Worm (Caenorhabditis elegans): ENCODE measurements around the gene T13F3.6.

T13F3.6 gene

DNA sequence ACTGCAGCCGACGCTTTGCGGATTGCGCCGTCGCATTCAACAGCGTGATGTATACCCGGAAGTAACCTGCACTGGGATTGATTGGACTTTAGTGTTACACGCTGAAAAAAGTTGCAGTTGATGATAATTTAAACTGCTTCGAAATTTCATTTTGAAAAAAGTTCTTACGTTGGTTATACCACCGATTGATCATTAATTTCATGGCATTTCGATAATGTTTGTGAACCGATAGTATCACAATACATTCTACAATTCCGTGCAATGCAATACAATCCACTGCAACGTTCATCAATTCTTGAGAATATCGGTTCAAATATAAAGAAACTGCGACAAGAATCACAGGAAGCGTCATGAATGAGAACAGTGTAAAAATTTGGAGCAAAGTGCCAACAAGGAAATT is 35.9 kb downstream of the T13F3.6 start, which contains the start of gene F21H7.3:
F21H7.3 (minus strand) TSS at position 101 of the 400 bp plus-strand sequence.
- TF ChIP-seq ref-1 (GFP tag; conservative IDR thresholded peaks at IDR 0.05) (no peak), med-1 (GFP tag; optimal IDR thresholded peaks at IDR 0.05; ENCODE audit: insufficient read depth) (no peak), ztf-23 (GFP tag; IDR thresholded peaks at IDR 0.05) (no peak), flt-1 (GFP tag; IDR thresholded peaks at IDR 0.05) (no peak), T22C8.4 (GFP tag; IDR thresholded peaks at IDR 0.05) (no peak), cog-1 (tag; optimal IDR thresholded peaks at IDR 0.05) (no peak), tab-1 (GFP tag; IDR thresholded peaks at IDR 0.05) (no peak), klf-2 (GFP tag; conservative IDR thresholded peaks at IDR 0.05) (no peak), ztf-29 (GFP tag; IDR thresholded peaks at IDR 0.05) (no peak)

DNA sequence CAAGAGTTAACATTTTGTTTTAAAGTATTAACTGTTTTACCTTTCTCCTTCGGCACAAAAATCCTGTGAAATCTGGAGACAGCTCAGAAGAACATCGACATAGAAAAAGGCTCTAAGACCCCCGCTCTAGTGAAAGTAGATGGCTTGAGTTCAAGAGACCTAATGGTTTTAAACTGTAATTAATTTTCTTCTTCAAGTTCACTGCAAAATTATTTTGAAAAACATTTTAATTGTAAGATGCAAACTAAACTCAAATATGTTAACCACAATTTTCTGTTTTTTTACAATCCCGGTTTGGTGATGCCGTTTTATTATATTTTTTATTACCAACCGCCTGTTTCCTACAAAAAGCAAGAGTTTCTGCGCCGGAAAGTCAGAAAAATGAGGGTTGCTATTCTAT is 37.4 kb downstream of the T13F3.6 start, which contains the start of gene clec-233:
clec-233 (plus strand) TSS at position 301 of the 400 bp plus-strand sequence.
- TF ChIP-seq med-1 (GFP tag; optimal IDR thresholded peaks at IDR 0.05; ENCODE audit: insufficient read depth): no peak
- TF ChIP-seq tab-1 (GFP tag; IDR thresholded peaks at IDR 0.05): no peak
- TF ChIP-seq flt-1 (GFP tag; IDR thresholded peaks at IDR 0.05): no peak
- no peak for TF ChIP-seq cog-1 (tag; optimal IDR thresholded peaks at IDR 0.05)
- TF ChIP-seq T22C8.4 (GFP tag; IDR thresholded peaks at IDR 0.05): no peak
- TF ChIP-seq ztf-23 (GFP tag; IDR thresholded peaks at IDR 0.05): no peak
- TF ChIP-seq klf-2 (GFP tag; conservative IDR thresholded peaks at IDR 0.05): no peak
- no peak for TF ChIP-seq ref-1 (GFP tag; conservative IDR thresholded peaks at IDR 0.05)
- TF ChIP-seq ztf-29 (GFP tag; IDR thresholded peaks at IDR 0.05): no peak

DNA sequence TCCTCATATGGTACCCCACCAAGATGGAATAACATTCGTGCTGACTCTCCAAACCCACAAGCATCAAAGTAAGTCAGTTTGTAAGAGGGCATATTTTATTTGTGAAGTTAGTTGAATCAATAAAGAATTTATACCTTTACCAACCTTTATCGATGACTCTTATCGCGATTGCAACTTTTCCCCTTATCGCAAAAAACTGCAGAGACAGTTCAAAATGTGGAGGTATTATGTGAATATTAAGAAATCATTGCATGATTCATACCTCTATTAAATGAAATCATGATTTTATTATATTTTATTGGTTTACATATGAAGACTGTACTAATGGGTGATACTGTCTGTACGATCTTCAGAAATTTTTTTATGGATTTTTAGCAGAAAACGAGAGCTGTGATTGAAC is 38.8 kb downstream of the T13F3.6 start, which contains the start of gene gst-22:
gst-22 (minus strand) TSS at position 103 of the 400 bp plus-strand sequence.
- no peak for TF ChIP-seq ztf-23 (GFP tag; IDR thresholded peaks at IDR 0.05)
- no peak for TF ChIP-seq med-1 (GFP tag; optimal IDR thresholded peaks at IDR 0.05; ENCODE audit: insufficient read depth)

DNA sequence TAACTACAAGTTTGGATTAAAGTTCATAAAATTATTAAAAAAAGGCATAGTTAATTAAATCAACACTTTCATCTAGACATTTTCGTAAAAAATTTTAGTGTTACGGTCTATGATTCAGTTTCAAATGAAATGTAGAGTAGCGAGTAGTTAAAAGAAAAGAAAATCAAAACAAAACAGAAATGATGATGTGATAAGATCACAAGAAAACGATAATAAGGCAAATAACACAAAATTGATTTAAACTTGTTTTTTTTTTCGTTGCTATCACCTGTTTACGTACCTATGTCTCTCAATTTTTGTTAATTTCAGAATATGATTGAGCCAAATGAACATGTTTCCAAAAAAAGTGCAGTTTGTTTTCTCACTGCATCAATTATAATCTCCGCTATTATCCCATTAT is 41.1 kb downstream of the T13F3.6 start, which contains the start of the genes F21H7.2 and F21H7.12:
F21H7.2 (minus strand) TSS at position 101 of the 400 bp plus-strand sequence.
F21H7.12 (plus strand) TSS at position 270 of the 400 bp plus-strand sequence.
- TF ChIP-seq ztf-29 (GFP tag; IDR thresholded peaks at IDR 0.05) (no peak), ztf-23 (GFP tag; IDR thresholded peaks at IDR 0.05) (no peak), flt-1 (GFP tag; IDR thresholded peaks at IDR 0.05) (no peak), T22C8.4 (GFP tag; IDR thresholded peaks at IDR 0.05) (no peak), tab-1 (GFP tag; IDR thresholded peaks at IDR 0.05) (no peak), cog-1 (tag; optimal IDR thresholded peaks at IDR 0.05) (no peak), ref-1 (GFP tag; conservative IDR thresholded peaks at IDR 0.05) (no peak), med-1 (GFP tag; optimal IDR thresholded peaks at IDR 0.05; ENCODE audit: insufficient read depth) (no peak), klf-2 (GFP tag; conservative IDR thresholded peaks at IDR 0.05) (no peak)

DNA sequence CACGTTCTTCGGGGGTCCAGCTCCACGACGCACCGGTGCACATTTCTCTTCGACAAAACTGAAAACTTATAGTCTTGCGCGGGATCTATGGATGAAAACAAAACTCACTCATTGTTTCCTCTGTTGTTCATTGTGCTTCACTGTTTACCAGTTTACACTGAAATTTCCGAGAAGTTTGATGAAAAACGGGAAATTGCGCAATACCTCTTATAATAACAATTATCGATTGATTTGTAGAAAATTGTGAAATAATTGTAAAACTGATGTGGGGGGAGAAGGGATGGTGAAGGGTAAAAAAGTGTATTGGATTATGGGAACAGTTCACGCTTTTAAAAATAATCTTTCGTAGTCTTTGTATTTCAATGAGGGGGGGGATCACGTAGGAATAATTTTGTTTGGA is 41.6 kb downstream of the T13F3.6 start:
- TF ChIP-seq ztf-23 (GFP tag; IDR thresholded peaks at IDR 0.05): no peak
- no peak for TF ChIP-seq ztf-29 (GFP tag; IDR thresholded peaks at IDR 0.05)
- TF ChIP-seq med-1 (GFP tag; optimal IDR thresholded peaks at IDR 0.05; ENCODE audit: insufficient read depth): no peak
- TF ChIP-seq T22C8.4 (GFP tag; IDR thresholded peaks at IDR 0.05): no peak
- no peak for TF ChIP-seq klf-2 (GFP tag; conservative IDR thresholded peaks at IDR 0.05)
- no peak for TF ChIP-seq ref-1 (GFP tag; conservative IDR thresholded peaks at IDR 0.05)
- no peak for TF ChIP-seq tab-1 (GFP tag; IDR thresholded peaks at IDR 0.05)
- TF ChIP-seq cog-1 (tag; optimal IDR thresholded peaks at IDR 0.05): no peak
- no peak for TF ChIP-seq flt-1 (GFP tag; IDR thresholded peaks at IDR 0.05)

DNA sequence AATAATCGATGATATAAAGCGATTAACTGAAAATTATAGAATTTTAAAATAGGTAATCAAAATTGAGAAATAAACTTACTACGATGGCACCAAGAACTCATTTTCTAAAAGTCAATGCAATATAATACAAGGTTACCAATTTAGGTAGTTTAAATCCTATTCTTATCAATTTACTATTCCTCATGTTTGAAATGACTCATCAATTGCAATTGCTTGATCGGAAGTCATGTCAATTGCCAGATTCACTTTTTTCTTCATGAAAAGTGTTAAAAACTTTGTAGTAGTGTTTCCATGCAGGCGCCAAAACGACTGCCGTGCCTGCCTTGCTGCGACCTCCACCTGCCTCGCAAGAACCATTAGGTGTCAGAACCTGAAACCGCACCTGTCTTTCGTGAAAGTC is 44.4 kb downstream of the T13F3.6 start, which contains the start of gene F11A5.13:
F11A5.13 (minus strand) TSS at position 101 of the 400 bp plus-strand sequence.
- TF ChIP-seq med-1 (GFP tag; optimal IDR thresholded peaks at IDR 0.05; ENCODE audit: insufficient read depth): no peak
- no peak for TF ChIP-seq tab-1 (GFP tag; IDR thresholded peaks at IDR 0.05)

DNA sequence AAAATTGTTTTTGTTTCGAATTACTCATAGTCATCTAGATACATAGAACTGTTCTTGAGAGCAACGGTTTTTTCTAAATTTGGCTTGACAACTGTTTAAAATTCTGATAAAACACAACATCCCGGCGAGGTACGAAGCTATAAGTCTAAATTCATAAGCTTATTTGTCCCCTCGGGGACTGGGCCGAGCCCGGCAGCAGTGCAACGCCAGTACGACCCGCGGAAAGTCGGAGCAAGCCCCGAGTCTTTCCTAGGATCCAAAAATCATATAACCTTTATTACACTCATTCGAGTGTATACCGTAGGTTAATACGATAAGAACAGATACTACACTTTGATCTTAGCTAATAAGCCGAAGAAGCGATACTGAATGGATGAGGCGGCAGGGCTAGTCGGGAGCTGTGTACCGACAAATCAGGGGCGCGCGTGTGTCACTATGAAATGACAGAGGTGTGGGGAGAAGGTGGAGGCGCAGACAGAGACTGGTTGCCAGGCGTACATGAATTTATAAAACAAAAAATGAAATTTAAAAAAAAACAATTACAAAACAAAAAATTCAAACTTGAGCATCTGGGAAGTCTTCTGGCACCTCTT is 45.4 kb downstream of the T13F3.6 start:
- TF ChIP-seq T22C8.4 (GFP tag; IDR thresholded peaks at IDR 0.05) (no peak), cog-1 (tag; optimal IDR thresholded peaks at IDR 0.05) (no peak), ztf-23 (GFP tag; IDR thresholded peaks at IDR 0.05) (no peak)

DNA sequence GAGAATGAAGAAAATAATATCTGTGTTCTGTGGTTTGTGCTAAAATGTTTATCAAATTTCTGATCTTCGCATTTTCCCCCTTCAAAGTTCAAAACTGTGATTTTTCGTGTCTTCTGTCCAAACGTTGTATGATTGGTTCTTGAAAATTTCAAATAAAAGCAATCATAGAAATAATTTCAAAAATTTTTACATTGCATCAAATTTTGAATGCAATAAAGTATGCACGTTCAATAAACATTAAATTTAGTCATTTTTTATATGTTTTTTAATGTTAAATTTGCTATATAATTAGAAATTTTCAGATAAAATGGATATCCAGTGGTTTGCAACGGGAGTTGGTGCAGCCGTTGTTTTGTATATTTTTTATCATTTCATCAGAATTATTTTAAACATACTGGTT is 47.0 kb downstream of the T13F3.6 start, which contains the start of gene stdh-2:
stdh-2 (plus strand) TSS at position 301 of the 400 bp plus-strand sequence.
- TF ChIP-seq T22C8.4 (GFP tag; IDR thresholded peaks at IDR 0.05): no peak
- TF ChIP-seq cog-1 (tag; optimal IDR thresholded peaks at IDR 0.05): no peak
- TF ChIP-seq flt-1 (GFP tag; IDR thresholded peaks at IDR 0.05): no peak
- TF ChIP-seq med-1 (GFP tag; optimal IDR thresholded peaks at IDR 0.05; ENCODE audit: insufficient read depth): no peak
- TF ChIP-seq tab-1 (GFP tag; IDR thresholded peaks at IDR 0.05): no peak
- no peak for TF ChIP-seq ref-1 (GFP tag; conservative IDR thresholded peaks at IDR 0.05)
- TF ChIP-seq ztf-23 (GFP tag; IDR thresholded peaks at IDR 0.05): no peak
- TF ChIP-seq klf-2 (GFP tag; conservative IDR thresholded peaks at IDR 0.05): no peak
- TF ChIP-seq ztf-29 (GFP tag; IDR thresholded peaks at IDR 0.05): no peak
